Fruit fly (Drosophila melanogaster) whole organism, prepupa: Measurements from ENCODE around the gene CG4968.

Experiments used
- Blimp-1 ChIP-seq: fragments of 200-800 bp; sonication (Bioruptor generic); optimal IDR thresholded peaks from 3 replicates; lab custom pipeline; 2017; ENCODE audit warnings: missing biosample characterization, missing genetic modification characterization, mild to moderate bottlenecking, moderate library complexity, missing genetic modification reagents
- CG10631 ChIP-seq: fragments of 200-800 bp; sonication (Bioruptor generic); optimal IDR thresholded peaks from 2 replicates; lab custom pipeline; 2016; ENCODE audit warnings: missing biosample characterization, missing genetic modification characterization
- CG11762 ChIP-seq: fragments of 200-800 bp; sonication (Bioruptor generic); optimal IDR thresholded peaks from 3 replicates; lab custom pipeline; 2016; ENCODE audit warnings: missing biosample characterization, missing genetic modification characterization; ENCODE audit not compliant: insufficient read depth
- CG4318 ChIP-seq: fragments of 200-800 bp; sonication (Bioruptor generic); optimal IDR thresholded peaks from 3 replicates; lab custom pipeline; 2017; ENCODE audit warnings: missing biosample characterization, mild to moderate bottlenecking, missing genetic modification characterization
- CG7368 ChIP-seq: fragments of 200-800 bp; sonication (Bioruptor generic); optimal IDR thresholded peaks from 3 replicates; lab custom pipeline; 2016; ENCODE audit warnings: missing biosample characterization, missing genetic modification characterization
- Eip78C ChIP-seq: fragments of 200-800 bp; sonication (Bioruptor generic); peaks from one replicate; lab custom pipeline; 2016; ENCODE audit warnings: missing biosample characterization, missing genetic modification characterization
- Gug ChIP-seq: fragments of 200-800 bp; sonication (Bioruptor generic); IDR thresholded peaks from 2 replicates; pipeline ENCODE4 v1.3.6; 2022; ENCODE audit warnings: missing biosample characterization, missing genetic modification characterization
- Met ChIP-seq: fragments of 200-800 bp; sonication (Bioruptor generic); optimal IDR thresholded peaks from 3 replicates; lab custom pipeline; 2016; ENCODE audit warnings: missing biosample characterization, missing genetic modification characterization
- OdsH ChIP-seq: fragments of 200-800 bp; sonication (Bioruptor generic); optimal IDR thresholded peaks from 3 replicates; lab custom pipeline; 2016; ENCODE audit warnings: missing biosample characterization, missing genetic modification characterization
- dac ChIP-seq: fragments of 200-800 bp; sonication (Bioruptor generic); optimal IDR thresholded peaks from 2 replicates; lab custom pipeline; 2017; ENCODE audit warnings: missing biosample characterization, mild to moderate bottlenecking, missing genetic modification characterization
- spab ChIP-seq: fragments of 200-800 bp; sonication (Bioruptor generic); optimal IDR thresholded peaks from 2 replicates; lab custom pipeline; 2017; ENCODE audit warnings: missing biosample characterization, mild to moderate bottlenecking, missing genetic modification characterization, missing genetic modification reagents
- topi ChIP-seq: fragments of 200-800 bp; sonication (Bioruptor generic); optimal IDR thresholded peaks from 3 replicates; lab custom pipeline; 2016; ENCODE audit warnings: missing biosample characterization, missing genetic modification characterization
- vri ChIP-seq: fragments of 200-800 bp; sonication (Bioruptor generic); optimal IDR thresholded peaks from 3 replicates; lab custom pipeline; 2016; ENCODE audit warnings: missing biosample characterization, mild to moderate bottlenecking, missing genetic modification characterization

- TF ChIP-seq Eip78C (GFP tag; lab: Kevin White, UChicago) (no peak), Met (GFP tag; lab: Kevin White, UChicago) (no peak), CG4318 (no peak), topi (no peak), Blimp-1 (GFP tag; lab: Kevin White, UChicago) (no peak), spab (no peak), Gug (GFP tag; lab: Robert Waterston, UW) (no peak), dac (no peak), CG11762 (GFP tag; lab: Kevin White, UChicago) (no peak), OdsH (GFP tag; lab: Kevin White, UChicago) (no peak), CG7368 (no peak), vri (GFP tag; lab: Kevin White, UChicago) (no peak), CG10631 (GFP tag; lab: Kevin White, UChicago) (no peak)
Observed at dm6 chr2L:10351130-10351529, 44.4 kb downstream of the CG4968 start.
